Fruit fly (Drosophila melanogaster) whole organism, embryonic: Measurements from ENCODE around the gene Rpt4.
A peak's percentile ranks its signal among the peaks of the same experiment; 100 is the strongest.

Experiments
- ATbp ChIP-seq: fragments of 200-800 bp; sonication (Bioruptor generic); optimal IDR thresholded peaks from 2 replicates; lab custom pipeline; 2017; ENCODE audit warnings: missing biosample characterization, mild to moderate bottlenecking, missing genetic modification characterization, missing genetic modification reagents
- BEAF-32 ChIP-seq: fragments of 200-800 bp; sonication (Bioruptor generic); optimal IDR thresholded peaks from 3 replicates; lab custom pipeline; 2017; ENCODE audit warnings: missing biosample characterization, missing genetic modification characterization, mild to moderate bottlenecking, moderate library complexity, missing genetic modification reagents
- BtbVII ChIP-seq: fragments of 200-800 bp; sonication (Bioruptor generic); optimal IDR thresholded peaks from 3 replicates; lab custom pipeline; 2017; ENCODE audit warnings: missing biosample characterization, mild to moderate bottlenecking, missing genetic modification characterization
- C15 ChIP-seq: fragments of 200-800 bp; sonication (Bioruptor generic); IDR thresholded peaks from 3 replicates; pipeline ENCODE4 v1.3.6; 2022; ENCODE audit warnings: missing biosample characterization, missing genetic modification characterization
- CG10147 ChIP-seq: fragments of 200-800 bp; sonication (Bioruptor generic); optimal IDR thresholded peaks from 2 replicates; lab custom pipeline; 2019; ENCODE audit warnings: missing biosample characterization, mild to moderate bottlenecking, missing genetic modification characterization, moderate library complexity
- CG10959 ChIP-seq: fragments of 200-800 bp; sonication (Bioruptor generic); IDR thresholded peaks from 2 replicates; pipeline ENCODE4 v1.3.6; 2022; ENCODE audit warnings: missing biosample characterization, missing genetic modification characterization
- CG11695 ChIP-seq: fragments of 200-800 bp; sonication (Bioruptor generic); IDR thresholded peaks from 3 replicates; pipeline ENCODE4 v1.3.6; 2022; ENCODE audit warnings: missing biosample characterization, missing genetic modification characterization
- CG12071 ChIP-seq: fragments of 200-800 bp; sonication (Bioruptor generic); optimal IDR thresholded peaks from 3 replicates; lab custom pipeline; 2018; ENCODE audit warnings: missing biosample characterization, mild to moderate bottlenecking, missing genetic modification characterization
- CG12155 ChIP-seq: fragments of 200-800 bp; sonication (Bioruptor generic); optimal IDR thresholded peaks from 3 replicates; lab custom pipeline; 2016; ENCODE audit warnings: missing biosample characterization, missing genetic modification characterization
- CG12391 ChIP-seq: fragments of 200-800 bp; sonication (Bioruptor generic); optimal IDR thresholded peaks from 3 replicates; lab custom pipeline; 2018; ENCODE audit warnings: missing biosample characterization, mild to moderate bottlenecking, missing genetic modification characterization, moderate library complexity
- CG16815 ChIP-seq: fragments of 200-800 bp; sonication (Bioruptor generic); optimal IDR thresholded peaks from 3 replicates; lab custom pipeline; 2017; ENCODE audit warnings: missing biosample characterization, mild to moderate bottlenecking, missing genetic modification characterization
- CG17385 ChIP-seq: fragments of 200-800 bp; sonication (Bioruptor generic); optimal IDR thresholded peaks from 3 replicates; lab custom pipeline; 2018; ENCODE audit warnings: missing biosample characterization, mild to moderate bottlenecking, missing genetic modification characterization
- CG1832 ChIP-seq: fragments of 200-800 bp; sonication (Bioruptor generic); optimal IDR thresholded peaks from 2 replicates; lab custom pipeline; 2017; ENCODE audit warnings: missing biosample characterization, mild to moderate bottlenecking, missing genetic modification characterization, inconsistent platforms
- CG32772 ChIP-seq: fragments of 200-800 bp; sonication (Bioruptor generic); IDR thresholded peaks from 2 replicates; pipeline ENCODE4 v1.3.6; 2022; ENCODE audit warnings: missing biosample characterization, missing genetic modification characterization
- CG6765 ChIP-seq: fragments of 200-800 bp; sonication (Bioruptor generic); optimal IDR thresholded peaks from 3 replicates; lab custom pipeline; 2017; ENCODE audit warnings: missing biosample characterization, mild to moderate bottlenecking, missing genetic modification characterization
- CG7271 ChIP-seq: fragments of 200-800 bp; sonication (Bioruptor generic); optimal IDR thresholded peaks from 2 replicates; lab custom pipeline; 2018; ENCODE audit warnings: missing biosample characterization, mild to moderate bottlenecking, missing genetic modification characterization, moderate library complexity
- CG7372 ChIP-seq: fragments of 200-800 bp; sonication (Bioruptor generic); IDR thresholded peaks from 2 replicates; pipeline ENCODE4 v1.3.6; 2022; ENCODE audit warnings: missing biosample characterization, missing genetic modification characterization
- Eip74EF ChIP-seq, 2 experiments: fragments of 200-800 bp in 1 of 2; fragments of >200 bp in 1 of 2; sonication (Bioruptor generic) in 1 of 2; optimal IDR thresholded peaks; 2 replicates each; lab custom pipeline; 2017 to 2019; ENCODE audit warnings: missing biosample characterization in 2 of 2, missing genetic modification characterization in 2 of 2, mild to moderate bottlenecking in 1 of 2, moderate library complexity in 1 of 2
- Gsc ChIP-seq: fragments of 200-800 bp; sonication (Bioruptor generic); IDR thresholded peaks from 2 replicates; pipeline ENCODE4 v1.3.6; 2022; ENCODE audit warnings: missing biosample characterization, missing genetic modification characterization
- Gug ChIP-seq: fragments of 200-800 bp; sonication (Bioruptor generic); IDR thresholded peaks from 4 replicates; pipeline ENCODE4 v1.3.6; 2022; ENCODE audit warnings: missing biosample characterization, missing genetic modification characterization
- HmgD ChIP-seq: fragments of 200-800 bp; sonication (Bioruptor generic); optimal IDR thresholded peaks from 3 replicates; lab custom pipeline; 2016; ENCODE audit warnings: missing biosample characterization, missing genetic modification characterization
- MESR4 ChIP-seq: fragments of 200-800 bp; sonication (Bioruptor generic); optimal IDR thresholded peaks from 2 replicates; lab custom pipeline; 2018; ENCODE audit warnings: missing biosample characterization, mild to moderate bottlenecking, missing genetic modification characterization, moderate library complexity
- NC2α ChIP-seq: fragments of 200-800 bp; sonication (Bioruptor generic); optimal IDR thresholded peaks from 2 replicates; lab custom pipeline; 2016; ENCODE audit warnings: missing biosample characterization, missing genetic modification characterization
- NC2β ChIP-seq: fragments of 200-800 bp; sonication (Bioruptor generic); optimal IDR thresholded peaks from 2 replicates; lab custom pipeline; 2016; ENCODE audit warnings: missing biosample characterization, missing genetic modification characterization
- Oli ChIP-seq: fragments of 200-800 bp; sonication (Bioruptor generic); optimal IDR thresholded peaks from 2 replicates; lab custom pipeline; 2018; ENCODE audit warnings: missing biosample characterization, mild to moderate bottlenecking, missing genetic modification characterization, moderate library complexity
- Opbp ChIP-seq: fragments of 200-800 bp; sonication (Bioruptor generic); IDR thresholded peaks from 3 replicates; pipeline ENCODE4 v1.3.6; 2022; ENCODE audit warnings: missing biosample characterization, missing genetic modification characterization; ENCODE audit not compliant: partially characterized antibody
- Trl ChIP-seq, 3 experiments: fragments of >200 bp in 2 of 3; fragments of 200-800 bp in 1 of 3; sonication (Bioruptor generic) in 1 of 3; optimal IDR thresholded peaks; 2 replicates in 1 of 3; 3 replicates in 2 of 3; lab custom pipeline; 2016 to 2017; ENCODE audit warnings: missing biosample characterization in 1 of 3, missing genetic modification characterization in 1 of 3
- Xrp1 ChIP-seq: fragments of 200-800 bp; sonication (Bioruptor generic); IDR thresholded peaks from 2 replicates; pipeline ENCODE4 v1.3.6; 2022; ENCODE audit warnings: missing biosample characterization, missing genetic modification characterization
- az2 ChIP-seq: fragments of 200-800 bp; sonication (Bioruptor generic); optimal IDR thresholded peaks from 3 replicates; lab custom pipeline; 2016; ENCODE audit warnings: missing biosample characterization, missing genetic modification characterization
- chif ChIP-seq, 2 experiments: fragments of 200-800 bp; sonication (Bioruptor generic); optimal IDR thresholded peaks; 3 replicates each; lab custom pipeline; 2016; ENCODE audit warnings: missing biosample characterization in 2 of 2, missing genetic modification characterization in 2 of 2
- chinmo ChIP-seq: fragments of 200-800 bp; sonication (Bioruptor generic); IDR thresholded peaks from 4 replicates; pipeline ENCODE4 v1.3.6; 2022; ENCODE audit warnings: missing biosample characterization, missing genetic modification characterization; ENCODE audit not compliant: partially characterized antibody
- crol ChIP-seq: fragments of 200-800 bp; sonication (Bioruptor generic); IDR thresholded peaks from 2 replicates; pipeline ENCODE4 v1.3.6; 2022; ENCODE audit warnings: missing biosample characterization, missing genetic modification characterization
- ems ChIP-seq: fragments of 200-800 bp; sonication (Bioruptor generic); optimal IDR thresholded peaks from 3 replicates; lab custom pipeline; 2016; ENCODE audit warnings: missing biosample characterization, missing genetic modification characterization
- eve ChIP-seq, 2 experiments: fragments of >200 bp; optimal IDR thresholded peaks; 2 replicates each; lab custom pipeline; 2017; ENCODE audit warnings: missing biosample characterization in 2 of 2, missing genetic modification characterization in 2 of 2
- exex ChIP-seq: fragments of 200-800 bp; sonication (Bioruptor generic); optimal IDR thresholded peaks from 4 replicates; lab custom pipeline; 2018; ENCODE audit warnings: missing biosample characterization, mild to moderate bottlenecking, missing genetic modification characterization, moderate library complexity
- fd64A ChIP-seq: fragments of 200-800 bp; sonication (Bioruptor generic); optimal IDR thresholded peaks from 3 replicates; lab custom pipeline; 2018; ENCODE audit warnings: missing biosample characterization, mild to moderate bottlenecking, missing genetic modification characterization
- fd96Cb ChIP-seq: fragments of 200-800 bp; sonication (Bioruptor generic); optimal IDR thresholded peaks from 2 replicates; lab custom pipeline; 2018; ENCODE audit warnings: missing biosample characterization, mild to moderate bottlenecking, missing genetic modification characterization, moderate library complexity
- gce ChIP-seq: fragments of 200-800 bp; sonication (Bioruptor generic); IDR thresholded peaks from 3 replicates; pipeline ENCODE4 v1.3.6; 2022; ENCODE audit warnings: missing biosample characterization, missing genetic modification characterization
- grau ChIP-seq: fragments of 200-800 bp; optimal IDR thresholded peaks from 3 replicates; lab custom pipeline; 2019; ENCODE audit warnings: missing biosample characterization, mild to moderate bottlenecking, missing genetic modification characterization, moderate library complexity
- gt ChIP-seq: fragments of 200-800 bp; sonication (Bioruptor generic); IDR thresholded peaks from 2 replicates; pipeline ENCODE4 v1.3.6; 2022; ENCODE audit warnings: missing biosample characterization, missing genetic modification characterization
- inv ChIP-seq: fragments of 200-800 bp; sonication (Bioruptor generic); IDR thresholded peaks from 2 replicates; pipeline ENCODE4 v1.3.6; 2022; ENCODE audit warnings: missing biosample characterization, missing genetic modification characterization; ENCODE audit not compliant: partially characterized antibody
- mirr ChIP-seq: fragments of 200-800 bp; sonication (Bioruptor generic); optimal IDR thresholded peaks from 3 replicates; lab custom pipeline; 2018; ENCODE audit warnings: missing biosample characterization, mild to moderate bottlenecking, missing genetic modification characterization
- onecut ChIP-seq: fragments of 200-800 bp; sonication (Bioruptor generic); IDR thresholded peaks from 2 replicates; pipeline ENCODE4 v1.3.6; 2022; ENCODE audit warnings: missing biosample characterization, missing genetic modification characterization
- pb ChIP-seq: fragments of 200-800 bp; sonication (Bioruptor generic); optimal IDR thresholded peaks from 3 replicates; lab custom pipeline; 2016; ENCODE audit warnings: missing biosample characterization, missing genetic modification characterization
- peb ChIP-seq: fragments of 200-800 bp; sonication (Bioruptor generic); IDR thresholded peaks from 2 replicates; pipeline ENCODE4 v1.3.6; 2022; ENCODE audit warnings: missing biosample characterization, missing genetic modification characterization
- repo ChIP-seq: fragments of 200-800 bp; sonication (Bioruptor generic); optimal IDR thresholded peaks from 2 replicates; lab custom pipeline; 2016; ENCODE audit warnings: missing biosample characterization, missing genetic modification characterization
- sd ChIP-seq: fragments of 200-800 bp; sonication (Bioruptor generic); optimal IDR thresholded peaks from 3 replicates; lab custom pipeline; 2018; ENCODE audit warnings: missing biosample characterization, mild to moderate bottlenecking, missing genetic modification characterization, moderate library complexity
- sens-2 ChIP-seq: fragments of 200-800 bp; sonication (Bioruptor generic); IDR thresholded peaks from 2 replicates; pipeline ENCODE4 v1.3.6; 2022; ENCODE audit warnings: missing biosample characterization, missing genetic modification characterization
- ssp ChIP-seq: fragments of 200-800 bp; sonication (Bioruptor generic); IDR thresholded peaks from 2 replicates; pipeline ENCODE4 v1.3.6; 2022; ENCODE audit warnings: missing biosample characterization, missing genetic modification characterization
- tgo ChIP-seq: fragments of 200-800 bp; sonication (Bioruptor generic); IDR thresholded peaks from 3 replicates; pipeline ENCODE4 v1.3.6; 2022; ENCODE audit warnings: missing biosample characterization, missing genetic modification characterization

Gene Rpt4

dm6 chrX:6340593-6341068 lies 49.6 kb upstream of the Rpt4 start (continued):
- TF ChIP-seq fd64A (GFP tag; lab: Kevin White, UChicago) = peak; percentile 28
- no peak for TF ChIP-seq inv (GFP tag; lab: Robert Waterston, UW)
- no peak for TF ChIP-seq pb (GFP tag; lab: Kevin White, UChicago)
- peak; percentile 28; the same call in 1 of the 2 replicates for TF ChIP-seq ssp (GFP tag; lab: Robert Waterston, UW)
- TF ChIP-seq fd96Cb (tag; lab: Kevin White, UChicago) = peak; percentile 67
- peak; percentile 65 for TF ChIP-seq CG17385 (GFP tag; lab: Kevin White, UChicago)
- peak; percentile 35; the same call in 1 of the 4 replicates for TF ChIP-seq Gug
- TF ChIP-seq HmgD (GFP tag; lab: Kevin White, UChicago) = no peak
- no peak for TF ChIP-seq NC2α (GFP tag; lab: Kevin White, UChicago)
- no peak for TF ChIP-seq gt (GFP tag; lab: Robert Waterston, UW)
- peak; percentile 91 for TF ChIP-seq CG10147
- TF ChIP-seq Eip74EF (GFP tag; optimal IDR thresholded peaks at IDR 0.05; lab: Kevin White, UChicago) = peak in 1 of 2 experiments; percentile 83
- TF ChIP-seq CG16815 (GFP tag; lab: Kevin White, UChicago) = peak; percentile 43
- TF ChIP-seq CG7372 (GFP tag; lab: Robert Waterston, UW) = peak; percentile 82
- TF ChIP-seq CG12391 (tag; lab: Kevin White, UChicago) = peak; percentile 72
- no peak for TF ChIP-seq repo
- no peak for TF ChIP-seq chinmo (GFP tag; lab: Robert Waterston, UW)
- TF ChIP-seq Opbp (GFP tag; lab: Robert Waterston, UW) = no peak
- peak; percentile 80; the same call in 2 of the 3 replicates for TF ChIP-seq CG11695 (GFP tag; lab: Robert Waterston, UW)
- TF ChIP-seq CG10959 (GFP tag; lab: Robert Waterston, UW) = no peak
- peak; percentile 83 for TF ChIP-seq BtbVII
- peak; percentile 35; the same call in 1 of the 2 replicates for TF ChIP-seq peb (GFP tag; lab: Robert Waterston, UW)
- TF ChIP-seq exex (tag; lab: Kevin White, UChicago) = peak; percentile 40
- peak in 1 of 2 experiments; percentile 3 for TF ChIP-seq chif (GFP tag; optimal IDR thresholded peaks at IDR 0.05; lab: Kevin White, UChicago)
- peak; percentile 86 for TF ChIP-seq Oli (tag; lab: Kevin White, UChicago)
- TF ChIP-seq NC2β (GFP tag; lab: Kevin White, UChicago) = no peak
- TF ChIP-seq CG32772 = 0 out of 2 replicates have a peak, but pooled peaks have one; percentile 40
- TF ChIP-seq sens-2 (GFP tag; lab: Robert Waterston, UW) = no peak
- TF ChIP-seq CG7271 (tag; lab: Kevin White, UChicago) = no peak
- TF ChIP-seq MESR4 = no peak
- peak; percentile 85 for TF ChIP-seq grau (tag; lab: Kevin White, UChicago)
- no peak for TF ChIP-seq CG1832 (GFP tag; lab: Kevin White, UChicago)
- peak; percentile 62 for TF ChIP-seq ATbp
- peak in 1 of 2 experiments; percentile 0 for TF ChIP-seq Trl (optimal IDR thresholded peaks at IDR 0.05; lab: Kevin White, UChicago)
- TF ChIP-seq Trl (GFP tag; optimal IDR thresholded peaks at IDR 0.05; lab: Kevin White, UChicago) = no peak
- no peak for TF ChIP-seq crol
- TF ChIP-seq gce (GFP tag; lab: Robert Waterston, UW) = no peak
- no peak for TF ChIP-seq onecut (GFP tag; lab: Robert Waterston, UW)
- TF ChIP-seq ems (GFP tag; lab: Kevin White, UChicago) = peak; percentile 41
- TF ChIP-seq CG12155 (GFP tag; lab: Kevin White, UChicago) = peak; percentile 43
- TF ChIP-seq tgo = no peak; the same call in 2 of the 3 replicates
- TF ChIP-seq sd (tag; lab: Kevin White, UChicago) = no peak
- no peak for TF ChIP-seq C15
- TF ChIP-seq az2 = peak; percentile 61
- TF ChIP-seq Xrp1 (GFP tag; lab: Robert Waterston, UW) = peak; percentile 66
- TF ChIP-seq mirr = peak; percentile 42
- peak; percentile 42 for TF ChIP-seq CG12071 (GFP tag; lab: Kevin White, UChicago)
- TF ChIP-seq eve (GFP tag; optimal IDR thresholded peaks at IDR 0.05; lab: Kevin White, UChicago) = no peak
- no peak for TF ChIP-seq Gsc (GFP tag; lab: Robert Waterston, UW)
- TF ChIP-seq CG6765 (GFP tag; lab: Kevin White, UChicago) = peak; percentile 72
- no peak for TF ChIP-seq BEAF-32 (GFP tag; lab: Kevin White, UChicago)
